Worm (Caenorhabditis elegans) whole organism, L1 larva: ENCODE data around the gene bre-3.

Experiments used
- C16A3.4 ChIP-seq: fragments of 150-350 bp; optimal IDR thresholded peaks from 2 replicates; lab custom pipeline; 2014; ENCODE audit warnings: missing biosample characterization, missing genetic modification characterization
- Y116A8C.19 ChIP-seq: sonication (generic microtip); optimal IDR thresholded peaks from 2 replicates; lab custom pipeline; 2016; ENCODE audit warnings: missing compliant biosample characterization, missing genetic modification characterization, borderline replicate concordance
- aly-2 ChIP-seq: fragments of 150-350 bp; optimal IDR thresholded peaks from 2 replicates; lab custom pipeline; 2014; ENCODE audit warnings: missing biosample characterization, missing genetic modification characterization
- blmp-1 ChIP-seq: fragments of 150-350 bp; optimal IDR thresholded peaks from 2 replicates; lab custom pipeline; 2014; ENCODE audit warnings: missing biosample characterization, missing genetic modification characterization
- ceh-88 ChIP-seq: fragments of 200-800 bp; sonication (Bioruptor generic); IDR thresholded peaks from 2 replicates; pipeline ENCODE4 v1.3.6; 2022; ENCODE audit warnings: missing genetic modification characterization, missing compliant biosample characterization
- dpl-1 ChIP-seq, 3 experiments: fragments of 150-350 bp in 2 of 3; sonication (generic microtip) in 1 of 3; optimal IDR thresholded peaks; 2 replicates each; lab custom pipeline; 2014 to 2017; ENCODE audit warnings: missing biosample characterization in 3 of 3, missing genetic modification characterization in 3 of 3, missing genetic modification reagents in 3 of 3
- efl-1 ChIP-seq, 4 experiments: fragments of 150-350 bp; optimal IDR thresholded peaks in 3 of 4; peaks in 1 of 4; 1 replicate in 1 of 4; 2 replicates in 3 of 4; lab custom pipeline; 2014; ENCODE audit warnings: missing biosample characterization in 2 of 4, missing genetic modification characterization in 2 of 4, missing genetic modification reagents in 2 of 4
- egl-13 ChIP-seq: sonication (generic microtip); optimal IDR thresholded peaks from 2 replicates; lab custom pipeline; 2016; ENCODE audit warnings: missing genotype, missing genetic modification reagents, missing genetic modification characterization, missing compliant biosample characterization
- egl-27 ChIP-seq, 2 experiments: fragments of 150-350 bp in 1 of 2; sonication (generic microtip); optimal IDR thresholded peaks; 3 replicates each; lab custom pipeline; 2017 to 2018; ENCODE audit warnings: missing biosample characterization in 2 of 2, missing genetic modification characterization in 2 of 2, missing genetic modification reagents in 2 of 2
- elt-2 ChIP-seq: sonication (generic microtip); optimal IDR thresholded peaks from 2 replicates; lab custom pipeline; 2016; ENCODE audit warnings: missing genetic modification characterization, mild to moderate bottlenecking, inconsistent platforms, missing compliant biosample characterization, missing genetic modification reagents
- elt-3 ChIP-seq, 6 experiments: fragments of 150-350 bp in 1 of 6; sonication (generic microtip); optimal IDR thresholded peaks; 2 replicates each; lab custom pipeline; 2017 to 2018; ENCODE audit warnings: missing biosample characterization in 6 of 6, missing genetic modification characterization in 6 of 6, inconsistent platforms in 1 of 6
- ets-5 ChIP-seq: fragments of 200-800 bp; sonication (Bioruptor generic); IDR thresholded peaks from 2 replicates; pipeline ENCODE4 v1.3.6; 2022; ENCODE audit warnings: missing genetic modification characterization, missing compliant biosample characterization
- fkh-10 ChIP-seq: sonication (generic microtip); optimal IDR thresholded peaks from 2 replicates; lab custom pipeline; 2017; ENCODE audit warnings: missing biosample characterization, missing genetic modification reagents, missing genetic modification characterization
- fkh-4 ChIP-seq: sonication (generic microtip); optimal IDR thresholded peaks from 2 replicates; lab custom pipeline; 2016; ENCODE audit warnings: missing compliant biosample characterization, missing genetic modification characterization, borderline replicate concordance
- fkh-8 ChIP-seq: sonication (generic microtip); optimal IDR thresholded peaks from 2 replicates; lab custom pipeline; 2016; ENCODE audit warnings: mild to moderate bottlenecking, missing genetic modification characterization, missing compliant biosample characterization
- hlh-17 ChIP-seq: fragments of 200-800 bp; sonication (Bioruptor generic); optimal IDR thresholded peaks from 2 replicates; lab custom pipeline; 2018; ENCODE audit warnings: missing genetic modification characterization, mild to moderate bottlenecking, missing compliant biosample characterization, moderate library complexity, borderline replicate concordance
- lin-13 ChIP-seq: fragments of 150-350 bp; optimal IDR thresholded peaks from 2 replicates; lab custom pipeline; 2014; ENCODE audit warnings: missing biosample characterization, missing genetic modification reagents, missing genetic modification characterization
- lin-14 ChIP-seq: fragments of 200-800 bp; sonication (Bioruptor generic); optimal IDR thresholded peaks from 2 replicates; lab custom pipeline; 2018; ENCODE audit warnings: mild to moderate bottlenecking, missing genetic modification characterization, moderate library complexity, missing compliant biosample characterization
- lin-35 ChIP-seq, 2 experiments: fragments of 150-350 bp; optimal IDR thresholded peaks; 2 replicates each; lab custom pipeline; 2014; ENCODE audit warnings: missing biosample characterization in 2 of 2, missing genetic modification characterization in 2 of 2, missing genetic modification reagents in 2 of 2
- lin-39 ChIP-seq: fragments of 150-350 bp; optimal IDR thresholded peaks from 2 replicates; lab custom pipeline; 2014; ENCODE audit warnings: missing biosample characterization, missing genetic modification reagents, missing genetic modification characterization
- lir-3 ChIP-seq: sonication (generic microtip); optimal IDR thresholded peaks from 2 replicates; lab custom pipeline; 2016; ENCODE audit warnings: mild to moderate bottlenecking, missing genetic modification characterization, moderate library complexity, missing compliant biosample characterization; ENCODE audit not compliant: poor library complexity
- lsy-2 ChIP-seq, 2 experiments: fragments of 150-350 bp; optimal IDR thresholded peaks; 2 replicates each; lab custom pipeline; 2014; ENCODE audit warnings: missing biosample characterization in 2 of 2, missing genetic modification characterization in 2 of 2
- mab-9 ChIP-seq: fragments of 200-800 bp; sonication (Bioruptor generic); IDR thresholded peaks from 2 replicates; pipeline ENCODE4 v1.3.6; 2022; ENCODE audit warnings: missing genetic modification reagents, missing genetic modification characterization, missing compliant biosample characterization
- mef-2 ChIP-seq: fragments of 150-350 bp; optimal IDR thresholded peaks from 2 replicates; lab custom pipeline; 2014; ENCODE audit warnings: missing biosample characterization, missing genetic modification characterization
- nhr-12 ChIP-seq: sonication (generic microtip); optimal IDR thresholded peaks from 2 replicates; lab custom pipeline; 2017; ENCODE audit warnings: missing biosample characterization, missing genetic modification characterization
- nhr-19 ChIP-seq: fragments of 200-800 bp; sonication (Bioruptor generic); conservative IDR thresholded peaks from 2 replicates; pipeline ENCODE4 v1.3.6; 2022; ENCODE audit warnings: missing genetic modification characterization, missing compliant biosample characterization
- nhr-20 ChIP-seq: sonication (generic microtip); optimal IDR thresholded peaks from 2 replicates; lab custom pipeline; 2016; ENCODE audit warnings: mild to moderate bottlenecking, missing genetic modification characterization, missing compliant biosample characterization
- nhr-237 ChIP-seq: fragments of 150-350 bp; optimal IDR thresholded peaks from 2 replicates; lab custom pipeline; 2014; ENCODE audit warnings: missing biosample characterization, missing genetic modification characterization
- nhr-47 ChIP-seq: sonication (generic microtip); optimal IDR thresholded peaks from 2 replicates; lab custom pipeline; 2016; ENCODE audit warnings: mild to moderate bottlenecking, missing genetic modification characterization, moderate library complexity, missing compliant biosample characterization
- nhr-71 ChIP-seq: sonication (generic microtip); optimal IDR thresholded peaks from 2 replicates; lab custom pipeline; 2016; ENCODE audit warnings: mild to moderate bottlenecking, missing genetic modification characterization, moderate library complexity, missing compliant biosample characterization
- nhr-77 ChIP-seq: fragments of 150-350 bp; optimal IDR thresholded peaks from 2 replicates; lab custom pipeline; 2014; ENCODE audit warnings: missing biosample characterization, missing genetic modification characterization
- nhr-85 ChIP-seq: sonication (generic microtip); peaks from one replicate; lab custom pipeline; 2016; ENCODE audit warnings: missing genetic modification characterization, inconsistent platforms, missing compliant biosample characterization
- nhr-90 ChIP-seq: sonication (generic microtip); optimal IDR thresholded peaks from 2 replicates; lab custom pipeline; 2016; ENCODE audit warnings: mild to moderate bottlenecking, missing genetic modification characterization, missing compliant biosample characterization; ENCODE audit not compliant: poor library complexity
- pqm-1 ChIP-seq: sonication (generic microtip); optimal IDR thresholded peaks from 3 replicates; lab custom pipeline; 2017; ENCODE audit warnings: missing biosample characterization, missing genetic modification characterization
- skn-1 ChIP-seq: fragments of 150-350 bp; optimal IDR thresholded peaks from 2 replicates; lab custom pipeline; 2014; ENCODE audit warnings: missing biosample characterization, missing genetic modification characterization
- snu-23 ChIP-seq: sonication (generic microtip); optimal IDR thresholded peaks from 2 replicates; lab custom pipeline; 2016; ENCODE audit warnings: missing genetic modification characterization, missing compliant biosample characterization
- sox-4 ChIP-seq: sonication (generic microtip); optimal IDR thresholded peaks from 2 replicates; lab custom pipeline; 2016; ENCODE audit warnings: missing genetic modification characterization, missing compliant biosample characterization
- swsn-7 ChIP-seq: sonication (generic microtip); optimal IDR thresholded peaks from 2 replicates; lab custom pipeline; 2016; ENCODE audit warnings: missing genetic modification characterization, missing compliant biosample characterization
- unc-130 ChIP-seq: fragments of 150-350 bp; optimal IDR thresholded peaks from 2 replicates; lab custom pipeline; 2017; ENCODE audit warnings: missing biosample characterization, missing genetic modification characterization, inconsistent platforms
- unc-86 ChIP-seq: sonication (generic microtip); optimal IDR thresholded peaks from 2 replicates; lab custom pipeline; 2016; ENCODE audit warnings: missing genetic modification characterization, missing compliant biosample characterization
- unc-98 ChIP-seq: fragments of 200-800 bp; sonication (Bioruptor generic); IDR thresholded peaks from 2 replicates; pipeline ENCODE4 v1.3.6; 2022; ENCODE audit warnings: missing genetic modification characterization, missing compliant biosample characterization
- zip-4 ChIP-seq: fragments of 200-800 bp; sonication (Bioruptor generic); optimal IDR thresholded peaks from 2 replicates; lab custom pipeline; 2018; ENCODE audit warnings: mild to moderate bottlenecking, missing genetic modification characterization, moderate library complexity, missing compliant biosample characterization
- ztf-11 ChIP-seq, 2 experiments: sonication (generic microtip); optimal IDR thresholded peaks; 2 replicates each; lab custom pipeline; 2016 to 2017; ENCODE audit warnings: missing genetic modification characterization in 2 of 2, missing biosample characterization in 1 of 2, missing compliant biosample characterization in 1 of 2
- ztf-4 ChIP-seq: fragments of 150-350 bp; optimal IDR thresholded peaks from 2 replicates; lab custom pipeline; 2014; ENCODE audit warnings: missing biosample characterization, missing genetic modification characterization

Gene bre-3

DNA sequence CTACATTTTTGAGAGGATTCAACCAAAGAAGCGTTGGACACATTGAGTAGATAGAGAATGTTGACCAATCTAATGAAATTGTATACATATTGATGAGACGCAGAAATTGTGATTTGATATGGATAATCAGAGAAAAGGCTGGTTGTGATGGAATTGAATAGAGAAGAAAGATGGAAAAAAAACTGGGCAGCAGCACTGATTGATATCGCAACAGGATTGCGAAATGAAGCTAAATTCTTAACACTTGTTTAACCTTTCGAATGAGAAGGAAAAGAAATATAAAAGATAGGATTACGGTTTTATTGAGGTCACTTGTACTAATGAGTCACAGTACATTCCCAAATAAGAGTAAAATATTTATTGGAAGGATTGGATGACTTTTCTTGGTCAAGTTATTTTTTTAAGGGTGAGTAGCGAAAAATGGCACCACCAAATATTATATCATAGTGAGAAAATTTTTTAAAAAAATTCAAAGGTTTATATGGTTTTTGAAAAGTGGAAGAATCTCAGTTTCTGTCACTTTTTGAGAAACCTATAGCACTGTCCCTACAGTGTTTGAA is 17.0 kb upstream of the bre-3 start:
- TF ChIP-seq aly-2 (tag; lab: Kevin White, UChicago) = no peak
- TF ChIP-seq sox-4 = no peak
- no peak for TF ChIP-seq pqm-1 (tag; lab: Kevin White, UChicago)
- peak in 5 of 6 experiments; percentile 27 to 81 (median 76) for TF ChIP-seq elt-3 (tag; optimal IDR thresholded peaks at IDR 0.05; lab: Kevin White, UChicago)
- no peak for TF ChIP-seq lir-3 (tag; lab: Kevin White, UChicago)
- peak; percentile 44 for TF ChIP-seq lin-14 (GFP tag; lab: Kevin White, UChicago)
- no peak for TF ChIP-seq efl-1 (optimal IDR thresholded peaks at IDR 0.05; lab: Kevin White, UChicago)
- peak in 1 of 2 experiments; percentile 80 for TF ChIP-seq efl-1 (GFP tag; optimal IDR thresholded peaks at IDR 0.05 in 1 of 2; lab: Kevin White, UChicago)
- TF ChIP-seq ets-5 (GFP tag; lab: Robert Waterston, UW) = no peak
- TF ChIP-seq Y116A8C.19 (tag; lab: Kevin White, UChicago) = no peak
- TF ChIP-seq C16A3.4 (tag; lab: Kevin White, UChicago) = peak; percentile 17
- no peak for TF ChIP-seq fkh-8 (tag; lab: Kevin White, UChicago)
- TF ChIP-seq blmp-1 (tag; lab: Kevin White, UChicago) = peak; percentile 63
- TF ChIP-seq fkh-4 (tag; lab: Kevin White, UChicago) = no peak
- no peak for TF ChIP-seq unc-130 (tag; lab: Kevin White, UChicago)
- TF ChIP-seq elt-2 (tag; lab: Kevin White, UChicago) = no peak
- TF ChIP-seq nhr-90 (tag; lab: Kevin White, UChicago) = no peak
- no peak for TF ChIP-seq egl-27 (tag; optimal IDR thresholded peaks at IDR 0.05; lab: Kevin White, UChicago)
- peak in 1 of 2 experiments; percentile 7 for TF ChIP-seq lin-35 (GFP tag; optimal IDR thresholded peaks at IDR 0.05; lab: Kevin White, UChicago)
- no peak for TF ChIP-seq ceh-88 (GFP tag; lab: Robert Waterston, UW)
- no peak for TF ChIP-seq nhr-12
- peak; percentile 23 for TF ChIP-seq skn-1 (tag; lab: Kevin White, UChicago)
- no peak for TF ChIP-seq dpl-1 (GFP tag; optimal IDR thresholded peaks at IDR 0.05; lab: Kevin White, UChicago)
- no peak for TF ChIP-seq mef-2
- no peak for TF ChIP-seq zip-4 (GFP tag; lab: Kevin White, UChicago)
- TF ChIP-seq ztf-4 = no peak
- TF ChIP-seq lsy-2 (tag; optimal IDR thresholded peaks at IDR 0.05; lab: Kevin White, UChicago) = peak in 1 of 2 experiments; percentile 32
- peak; percentile 20 for TF ChIP-seq nhr-71
- TF ChIP-seq mab-9 (GFP tag; lab: Robert Waterston, UW) = no peak
- TF ChIP-seq, all 84 proteins: peak for 9

DNA sequence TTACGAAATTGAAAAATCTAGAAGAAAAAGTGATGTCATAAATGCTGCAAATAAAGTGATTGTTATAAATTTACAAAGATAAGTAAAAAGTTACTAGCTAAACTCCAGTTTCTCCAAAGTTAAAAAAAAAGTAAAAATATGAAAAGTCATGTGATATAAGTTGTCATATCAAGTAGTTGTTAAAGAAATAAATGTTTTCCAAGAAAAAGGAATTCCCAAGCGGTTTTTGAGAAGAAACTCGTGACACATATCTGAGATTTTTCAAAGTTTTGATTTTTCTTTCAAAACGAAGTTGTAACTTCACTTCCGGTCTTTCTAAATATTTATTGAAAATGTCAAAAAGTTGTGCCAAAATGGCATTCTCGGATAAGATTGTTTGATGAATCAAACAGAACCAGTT is 15.8 kb upstream of the bre-3 start:
- TF ChIP-seq nhr-85 (tag; lab: Kevin White, UChicago) = peak; percentile 38
- TF ChIP-seq nhr-71 = peak; percentile 56
- no peak for TF ChIP-seq unc-98 (GFP tag; lab: Robert Waterston, UW)
- peak; percentile 11 for TF ChIP-seq fkh-8 (tag; lab: Kevin White, UChicago)
- TF ChIP-seq nhr-19 = peak; percentile 8; the same call in 1 of the 2 replicates
- TF ChIP-seq nhr-77 (tag; lab: Kevin White, UChicago) = no peak
- peak; percentile 21 for TF ChIP-seq nhr-47 (tag; lab: Kevin White, UChicago)
- TF ChIP-seq hlh-17 (GFP tag; lab: Kevin White, UChicago) = no peak
- peak; percentile 59 for TF ChIP-seq lin-14 (GFP tag; lab: Kevin White, UChicago)
- TF ChIP-seq fkh-10 (GFP tag; lab: Kevin White, UChicago) = no peak
- peak; percentile 31 to 35 for TF ChIP-seq lsy-2 (tag; optimal IDR thresholded peaks at IDR 0.05; lab: Kevin White, UChicago)
- peak; percentile 52 for TF ChIP-seq lin-39 (tag; lab: Kevin White, UChicago)
- peak; percentile 16 for TF ChIP-seq swsn-7 (tag; lab: Kevin White, UChicago)

DNA sequence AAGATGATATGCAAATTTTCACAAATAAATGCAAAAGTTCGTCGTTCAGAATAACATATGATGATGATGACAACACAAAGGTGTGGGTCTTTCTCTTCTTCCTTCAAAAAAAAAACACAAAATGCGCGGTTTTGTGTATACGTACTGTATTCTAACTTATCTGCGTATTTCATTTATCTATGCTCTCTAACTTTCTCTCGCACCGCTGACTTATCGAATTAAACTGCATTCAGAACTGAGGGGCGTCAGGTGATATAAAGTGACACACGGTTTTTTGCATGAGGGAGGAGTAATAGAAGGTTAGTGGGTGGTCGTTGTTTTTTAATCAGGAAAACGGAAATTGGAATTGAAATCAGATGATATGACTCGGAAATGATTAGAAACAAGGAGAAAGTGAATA is 15.0 kb upstream of the bre-3 start, which contains the start of gene sod-4:
sod-4 (minus strand) TSS at position 109 of the 400 bp plus-strand sequence.
- TF ChIP-seq nhr-237 (tag; lab: Kevin White, UChicago) (no peak), dpl-1 (GFP tag; optimal IDR thresholded peaks at IDR 0.05; lab: Kevin White, UChicago) (peak in 2 of 3 experiments; percentile 17 to 36), nhr-71 (peak; percentile 64), lin-13 (GFP tag; lab: Kevin White, UChicago) (peak; percentile 13), snu-23 (peak; percentile 71), nhr-85 (tag; lab: Kevin White, UChicago) (peak; percentile 85), ztf-11 (tag; optimal IDR thresholded peaks at IDR 0.05; lab: Kevin White, UChicago) (no peak), lsy-2 (tag; optimal IDR thresholded peaks at IDR 0.05; lab: Kevin White, UChicago) (peak in 1 of 2 experiments; percentile 57), lir-3 (tag; lab: Kevin White, UChicago) (peak; percentile 6), unc-86 (no peak), nhr-77 (tag; lab: Kevin White, UChicago) (no peak), elt-3 (tag; optimal IDR thresholded peaks at IDR 0.05; lab: Kevin White, UChicago) (peak in 2 of 6 experiments; percentile 33 to 90), lin-35 (GFP tag; optimal IDR thresholded peaks at IDR 0.05; lab: Kevin White, UChicago) (peak in 1 of 2 experiments; percentile 77), lin-14 (GFP tag; lab: Kevin White, UChicago) (peak; percentile 83), nhr-19 (peak; percentile 22; the same call in 1 of the 2 replicates), efl-1 (optimal IDR thresholded peaks at IDR 0.05; lab: Kevin White, UChicago) (peak in 1 of 2 experiments; percentile 6), efl-1 (GFP tag; optimal IDR thresholded peaks at IDR 0.05 in 1 of 2; lab: Kevin White, UChicago) (peak in 1 of 2 experiments; percentile 86), egl-13 (tag; lab: Kevin White, UChicago) (no peak), nhr-20 (tag; lab: Kevin White, UChicago) (peak; percentile 64), nhr-47 (tag; lab: Kevin White, UChicago) (peak; percentile 16)
